Fruit fly (Drosophila melanogaster): ENCODE measurements around the gene CG13284.

CG13284 gene

dm6 chr2L:16884702-16885101, 36.2 kb upstream of the CG13284 start:
- peak; percentile 49 for TF ChIP-seq sd (tag; optimal IDR thresholded peaks at IDR 0.05)
- TF ChIP-seq CG17186 (GFP tag; optimal IDR thresholded peaks at IDR 0.05): no peak
- peak; percentile 86 for TF ChIP-seq exex (tag; optimal IDR thresholded peaks at IDR 0.05)

dm6 chr2L:16882871-16883849, 34.6 kb upstream of the CG13284 start:
- TF ChIP-seq crol (GFP tag; IDR thresholded peaks at IDR 0.05) (peak; percentile 85), Hmr (GFP tag; optimal IDR thresholded peaks at IDR 0.05) (peak; percentile 8), Abd-B (GFP tag; optimal IDR thresholded peaks at IDR 0.05) (peak; percentile 42), wdn (GFP tag; IDR thresholded peaks at IDR 0.05) (no peak), Dp (GFP tag; optimal IDR thresholded peaks at IDR 0.05) (no peak), CG31224 (GFP tag; IDR thresholded peaks at IDR 0.05) (no peak), B-H1 (GFP tag; IDR thresholded peaks at IDR 0.05) (no peak), bsh (GFP tag; optimal IDR thresholded peaks at IDR 0.05) (no peak), CG6689 (GFP tag; IDR thresholded peaks at IDR 0.05) (0 out of 2 replicates have a peak, but pooled peaks have one; percentile 8), HHEX (GFP tag; optimal IDR thresholded peaks at IDR 0.05) (peak; percentile 28), CG2712 (tag; optimal IDR thresholded peaks at IDR 0.05) (no peak), CG12744 (GFP tag; optimal IDR thresholded peaks at IDR 0.05) (no peak), Med (GFP tag) (peak; percentile 77), fu2 (GFP tag; optimal IDR thresholded peaks at IDR 0.05) (no peak), GATAe (GFP tag; conservative IDR thresholded peaks at IDR 0.05) (peak; percentile 34; the same call in 1 of the 2 replicates), otp (GFP tag; IDR thresholded peaks at IDR 0.05) (0 out of 3 replicates have a peak, but pooled peaks have one; percentile 32), Pdp1 (GFP tag; optimal IDR thresholded peaks at IDR 0.05) (peak in 1 of 2 experiments; percentile 61), ATbp (GFP tag; optimal IDR thresholded peaks at IDR 0.05) (peak; percentile 21), Hey (tag; optimal IDR thresholded peaks at IDR 0.05) (peak; percentile 11), sd (tag; optimal IDR thresholded peaks at IDR 0.05) (peak; percentile 36), toy (GFP tag; IDR thresholded peaks at IDR 0.05) (0 out of 2 replicates have a peak, but pooled peaks have one; percentile 20), ci (GFP tag; IDR thresholded peaks at IDR 0.05) (peak; percentile 47; the same call in 2 of the 3 replicates), gsb-n (tag; optimal IDR thresholded peaks at IDR 0.05) (no peak), H15 (GFP tag; IDR thresholded peaks at IDR 0.05) (no peak), Hr3 (GFP tag; optimal IDR thresholded peaks at IDR 0.05) (no peak), grn (GFP tag; optimal IDR thresholded peaks at IDR 0.05) (peak; percentile 58), dysf (GFP tag; IDR thresholded peaks at IDR 0.05) (no peak), sug (tag; optimal IDR thresholded peaks at IDR 0.05) (peak; percentile 59), Dbx (GFP tag; IDR thresholded peaks at IDR 0.05) (0 out of 3 replicates have a peak, but pooled peaks have one; percentile 45), Nf-YA (GFP tag; IDR thresholded peaks at IDR 0.05) (0 out of 2 replicates have a peak, but pooled peaks have one; percentile 13), ham (GFP tag; IDR thresholded peaks at IDR 0.05) (0 out of 2 replicates have a peak, but pooled peaks have one; percentile 40), CHES-1-like (GFP tag; optimal IDR thresholded peaks at IDR 0.05) (peak; percentile 14), Lim3 (GFP tag; IDR thresholded peaks at IDR 0.05) (peak; percentile 10; the same call in 1 of the 2 replicates), CG6175 (GFP tag; IDR thresholded peaks at IDR 0.05) (0 out of 3 replicates have a peak, but pooled peaks have one; percentile 52), odd (GFP tag; optimal IDR thresholded peaks at IDR 0.05) (no peak), CG10209 (GFP tag; optimal IDR thresholded peaks at IDR 0.05) (peak; percentile 9), CG9215 (GFP tag; IDR thresholded peaks at IDR 0.05) (no peak), CG34376 (GFP tag; optimal IDR thresholded peaks at IDR 0.05) (peak; percentile 84), Atf6 (GFP tag; IDR thresholded peaks at IDR 0.05) (no peak), CG12769 (tag; optimal IDR thresholded peaks at IDR 0.05) (peak; percentile 20), sens (GFP tag) (peak; percentile 13), Drgx (GFP tag; IDR thresholded peaks at IDR 0.05) (peak; percentile 17; the same call in 1 of the 2 replicates), CG32532 (GFP tag; IDR thresholded peaks at IDR 0.05) (peak; percentile 19; the same call in 1 of the 2 replicates), cwo (GFP tag; optimal IDR thresholded peaks at IDR 0.05) (peak; percentile 9)
